Worm (Caenorhabditis elegans): ENCODE results near the gene acr-9.

ce11 chrX:13644884-13645283 lies 1.8 kb downstream of the acr-9 start:
- no peak for TF ChIP-seq snpc-4 (tag; optimal IDR thresholded peaks at IDR 0.05)
- TF ChIP-seq dmd-8 (GFP tag; IDR thresholded peaks at IDR 0.05), result no peak
- TF ChIP-seq zfp-3 (GFP tag; conservative IDR thresholded peaks at IDR 0.05), result no peak
- no peak for TF ChIP-seq ctbp-1 (GFP tag; IDR thresholded peaks at IDR 0.05)
- no peak for TF ChIP-seq mdt-29 (GFP tag; IDR thresholded peaks at IDR 0.05)
- no peak for TF ChIP-seq nhr-6 (tag; optimal IDR thresholded peaks at IDR 0.05)
- no peak for TF ChIP-seq F44E2.7 (GFP tag; IDR thresholded peaks at IDR 0.05)

All from whole organism, L4 larva.